Worm (Caenorhabditis elegans): ENCODE results near the gene ZK666.14.
A peak's percentile ranks its signal among the peaks of the same experiment; 100 is the strongest.

ZK666.14 gene

ce11 chrII:10450335-10450734 lies 44.2 kb upstream of the ZK666.14 start (continued):
- TF ChIP-seq Y53G8AR.9 (GFP tag; conservative IDR thresholded peaks at IDR 0.05) (no peak), aptf-3 (GFP tag; IDR thresholded peaks at IDR 0.05) (no peak), ztf-25 (GFP tag; IDR thresholded peaks at IDR 0.05) (no peak), K12H6.12 (tag; optimal IDR thresholded peaks at IDR 0.05) (no peak), sdz-38 (tag; optimal IDR thresholded peaks at IDR 0.05) (no peak), D2030.7 (GFP tag; IDR thresholded peaks at IDR 0.05) (no peak), bed-2 (GFP tag; IDR thresholded peaks at IDR 0.05) (no peak), pha-4 (tag; optimal IDR thresholded peaks at IDR 0.05) (no peak), hrde-1 (tag; optimal IDR thresholded peaks at IDR 0.05; ENCODE audit: borderline replicate concordance) (no peak), tbp1 (GFP tag; optimal IDR thresholded peaks at IDR 0.05) (no peak), T07F8.4 (tag; optimal IDR thresholded peaks at IDR 0.05) (no peak), B0019.2 (GFP tag; conservative IDR thresholded peaks at IDR 0.05) (no peak), dpl-1 (GFP tag; optimal IDR thresholded peaks at IDR 0.05) (no peak), ceh-27 (GFP tag; optimal IDR thresholded peaks at IDR 0.05) (no peak), nhr-80 (tag; optimal IDR thresholded peaks at IDR 0.05) (no peak)

DNA sequence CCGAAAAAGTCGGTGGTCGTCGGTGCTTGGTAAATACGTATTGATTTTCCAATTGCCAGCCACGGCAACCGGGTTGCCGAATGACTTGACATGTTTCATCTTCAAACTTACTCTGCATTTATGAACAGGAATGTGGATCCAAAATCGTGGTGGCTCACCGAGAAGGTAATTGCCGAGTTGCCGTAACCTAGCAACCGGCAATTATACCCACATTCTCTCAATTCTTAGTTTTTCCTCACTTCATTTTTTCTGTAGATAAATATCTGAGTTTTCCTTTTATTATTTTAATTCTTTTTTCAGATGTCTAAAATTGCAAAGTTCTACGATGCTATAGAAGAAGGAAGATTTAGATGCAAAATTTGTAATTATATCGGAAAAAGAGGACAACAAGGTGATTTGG lies 41.9 kb upstream of the ZK666.14 start, which contains the start of gene ZK673.4:
ZK673.4 (plus strand) TSS at position 301 of the 400 bp plus-strand sequence.
- TF ChIP-seq mcd-1 (GFP tag; IDR thresholded peaks at IDR 0.05) (0 out of 2 replicates have a peak, but pooled peaks have one; percentile 22), let-607 (tag; optimal IDR thresholded peaks at IDR 0.05) (no peak)

ce11 chrII:10456979-10457378 lies 37.6 kb upstream of the ZK666.14 start, which contains the start of gene ZK673.11:
Gene ZK673.11 (plus strand): TSS chrII:10457279.
- TF ChIP-seq hlh-12 (tag; optimal IDR thresholded peaks at IDR 0.05): no peak

ce11 chrII:10461207-10461606 lies 33.4 kb upstream of the ZK666.14 start, which contains the start of gene ZK673.5:
Gene ZK673.5 (plus strand): TSS chrII:10461507.
- TF ChIP-seq snpc-3.4 (tag; optimal IDR thresholded peaks at IDR 0.05): no peak
- no peak for TF ChIP-seq B0035.1 (tag; optimal IDR thresholded peaks at IDR 0.05)
- TF ChIP-seq snpc-1.1 (tag; optimal IDR thresholded peaks at IDR 0.05; ENCODE audit: insufficient read depth): no peak
- no peak for TF ChIP-seq snpc-4 (GFP tag; optimal IDR thresholded peaks at IDR 0.05)
- TF ChIP-seq snpc-4 (tag; optimal IDR thresholded peaks at IDR 0.05): no peak
- TF ChIP-seq nhr-27 (tag; optimal IDR thresholded peaks at IDR 0.05): no peak
- no peak for TF ChIP-seq madf-10 (tag; optimal IDR thresholded peaks at IDR 0.05)
- no peak for TF ChIP-seq B0019.2 (GFP tag; conservative IDR thresholded peaks at IDR 0.05)
- no peak for TF ChIP-seq lin-54 (GFP tag; optimal IDR thresholded peaks at IDR 0.05)
- TF ChIP-seq lag-1 (GFP tag; IDR thresholded peaks at IDR 0.05): no peak

ce11 chrII:10464230-10464920 lies 30.2 kb upstream of the ZK666.14 start, which contains the start of the genes ZK673.6 and sdz-37:
Gene ZK673.6 (minus strand): TSS chrII:10464330.
Gene sdz-37 (plus strand): TSS chrII:10464870.
- TF ChIP-seq attf-6 (GFP tag; IDR thresholded peaks at IDR 0.05): no peak
- no peak for TF ChIP-seq lir-1 (GFP tag; conservative IDR thresholded peaks at IDR 0.05)

- TF ChIP-seq hsf-1 (GFP tag; IDR thresholded peaks at IDR 0.05) (no peak), dox-1 (GFP tag; IDR thresholded peaks at IDR 0.05) (no peak), attf-6 (GFP tag; IDR thresholded peaks at IDR 0.05) (no peak), snpc-4 (GFP tag; optimal IDR thresholded peaks at IDR 0.05) (no peak), snpc-4 (tag; optimal IDR thresholded peaks at IDR 0.05) (no peak), repo-1 (tag; optimal IDR thresholded peaks at IDR 0.05) (no peak), lin-35 (GFP tag; optimal IDR thresholded peaks at IDR 0.05) (no peak), aptf-3 (GFP tag; IDR thresholded peaks at IDR 0.05) (no peak), rcor-1 (GFP tag; IDR thresholded peaks at IDR 0.05) (no peak), nhr-80 (tag; optimal IDR thresholded peaks at IDR 0.05) (no peak)
Observed at ce11 chrII:10466552-10466951, 28.0 kb upstream of the ZK666.14 start, which contains the start of gene tnc-2. Gene tnc-2 (plus strand): TSS chrII:10466852.

Measured in whole organism, young adult.